Worm (Caenorhabditis elegans) whole organism, early embryonic: ENCODE results near the gene T04C12.11.

Experiments used
- aly-1 ChIP-seq: sonication (generic microtip); optimal IDR thresholded peaks from 2 replicates; lab custom pipeline; 2016; ENCODE audit warnings: missing genetic modification characterization, missing compliant biosample characterization
- ama-1 ChIP-seq: fragments of 150-350 bp; optimal IDR thresholded peaks from 2 replicates; lab custom pipeline; 2014
- ceh-13 ChIP-seq: fragments of 200-800 bp; sonication (Bioruptor generic); optimal IDR thresholded peaks from 2 replicates; lab custom pipeline; 2018; ENCODE audit warnings: mild to moderate bottlenecking, missing genetic modification characterization, missing compliant biosample characterization
- flt-1 ChIP-seq: fragments of 200-800 bp; sonication (Bioruptor generic); IDR thresholded peaks from 2 replicates; pipeline ENCODE4 v1.3.6; 2022; ENCODE audit warnings: missing genetic modification characterization, missing compliant biosample characterization
- hmg-4 ChIP-seq: fragments of 200-800 bp; sonication (Bioruptor generic); optimal IDR thresholded peaks from 2 replicates; lab custom pipeline; 2018; ENCODE audit warnings: mild to moderate bottlenecking, missing genetic modification characterization, missing compliant biosample characterization
- hnd-1 ChIP-seq: sonication (generic microtip); optimal IDR thresholded peaks from 2 replicates; lab custom pipeline; 2016; ENCODE audit warnings: missing genetic modification characterization, missing compliant biosample characterization
- scrt-1 ChIP-seq: fragments of 200-800 bp; sonication (Bioruptor generic); IDR thresholded peaks from 2 replicates; pipeline ENCODE4 v1.3.6; 2022; ENCODE audit warnings: missing genetic modification characterization, missing compliant biosample characterization
- sea-1 ChIP-seq: fragments of 200-800 bp; sonication (Bioruptor generic); conservative IDR thresholded peaks from 2 replicates; pipeline ENCODE4 v1.3.6; 2022; ENCODE audit warnings: missing genetic modification characterization, missing compliant biosample characterization
- tbx-11 ChIP-seq: fragments of 200-800 bp; sonication (Bioruptor generic); IDR thresholded peaks from 2 replicates; pipeline ENCODE4 v1.3.6; 2022; ENCODE audit warnings: missing genetic modification characterization, missing compliant biosample characterization
- tra-4 ChIP-seq: sonication (generic microtip); optimal IDR thresholded peaks from 2 replicates; lab custom pipeline; 2017; ENCODE audit warnings: missing genetic modification characterization, missing compliant biosample characterization

DNA sequence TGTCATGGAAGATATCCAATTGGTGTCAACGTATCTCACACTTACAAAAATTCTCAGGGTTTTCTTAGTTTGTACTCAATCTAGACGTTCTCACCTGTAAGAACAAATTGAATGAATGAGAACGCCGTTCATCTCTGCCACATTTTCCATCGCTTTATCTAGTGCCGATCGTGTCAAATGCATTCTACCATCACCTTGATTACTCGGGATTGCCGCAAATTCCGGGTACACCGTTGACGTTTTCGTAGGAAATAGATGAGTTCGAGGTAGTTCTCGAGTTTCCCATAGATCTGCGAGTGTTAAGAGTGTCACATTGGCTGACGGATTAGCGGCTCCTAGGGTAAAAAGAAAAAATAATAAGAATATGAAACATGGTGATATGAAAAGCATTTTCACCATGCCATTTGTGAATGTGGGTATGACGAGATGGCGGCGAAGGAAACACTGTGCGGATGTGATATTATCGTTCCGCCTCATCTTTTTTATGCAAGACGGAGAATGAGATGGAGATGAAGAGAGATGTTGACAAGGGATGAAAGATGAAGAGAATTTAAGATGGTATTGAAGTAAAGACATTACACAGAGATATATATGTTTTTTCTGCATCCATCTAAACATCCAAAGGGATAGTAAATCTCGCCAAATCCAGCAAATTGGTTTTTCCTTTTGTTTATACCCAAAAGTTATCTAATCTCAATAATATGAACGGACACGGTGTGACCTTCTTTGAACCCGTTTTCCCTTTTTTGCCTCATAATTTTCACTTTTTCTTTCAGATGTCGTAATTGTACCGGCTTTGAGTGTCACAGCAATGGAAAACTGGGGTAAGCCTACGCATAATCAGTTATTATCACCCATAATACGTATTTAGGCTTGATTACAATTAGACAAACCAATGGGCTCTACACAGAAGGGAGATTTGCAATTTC is 33.3 kb upstream of the T04C12.11 start, which contains the start of gene lact-8:
- TF ChIP-seq tra-4 (tag; lab: Kevin White, UChicago): no peak
- no peak for TF ChIP-seq ama-1 (lab: Kevin White, UChicago)
- TF ChIP-seq scrt-1 (GFP tag; lab: Robert Waterston, UW): no peak
- no peak for TF ChIP-seq ceh-13 (GFP tag; lab: Kevin White, UChicago)
- TF ChIP-seq sea-1: no peak
- TF ChIP-seq aly-1: no peak
- no peak for TF ChIP-seq flt-1
- no peak for TF ChIP-seq hmg-4 (GFP tag; lab: Kevin White, UChicago)
- TF ChIP-seq tbx-11: no peak
- TF ChIP-seq hnd-1 (tag; lab: Kevin White, UChicago): no peak
